Fruit fly (Drosophila melanogaster) whole organism, pupa: ENCODE measurements around the gene CG6290.

ENCODE experiments used
- CG32121 ChIP-seq: fragments of 200-800 bp; sonication (Bioruptor generic); IDR thresholded peaks from 2 replicates; pipeline ENCODE4 v1.3.6; 2022; ENCODE audit warnings: missing biosample characterization, missing genetic modification characterization
- gl ChIP-seq: fragments of 200-800 bp; sonication (Bioruptor generic); optimal IDR thresholded peaks from 2 replicates; lab custom pipeline; 2018; ENCODE audit warnings: missing biosample characterization, mild to moderate bottlenecking, missing genetic modification characterization

dm6 chrX:18452717-18453116 lies 15.4 kb downstream of the CG6290 start:
- no peak for TF ChIP-seq gl (tag; lab: Kevin White, UChicago)
- TF ChIP-seq CG32121 (GFP tag; lab: Robert Waterston, UW): no peak
